Worm (Caenorhabditis elegans): ENCODE results near the gene R11G10.3.
A peak's percentile ranks its signal among the peaks of the same experiment; 100 is the strongest.
"Not testable (repeated sequence)": the region's sequence is repeated elsewhere in the genome, so short reads cannot be mapped to it uniquely, and the experiment has no call there.

ce11 chrV:13509504-13509903 is 13.8 kb upstream of the R11G10.3 start:
- not testable (repeated sequence) for TF ChIP-seq snpc-4 (GFP tag; optimal IDR thresholded peaks at IDR 0.05); snpc-4 (tag; optimal IDR thresholded peaks at IDR 0.05); snpc-1.3 (tag; optimal IDR thresholded peaks at IDR 0.05; ENCODE audit: insufficient read depth); Y95B8A.8 (GFP tag; IDR thresholded peaks at IDR 0.05)
- peak; percentile 40; the same call in 1 of the 2 replicates for TF ChIP-seq D2030.7 (GFP tag; IDR thresholded peaks at IDR 0.05)
